Worm (Caenorhabditis elegans) whole organism, L3 larva: ENCODE measurements around the gene tba-8.

Experiments
- R02D3.7 ChIP-seq: fragments of 150-350 bp; optimal IDR thresholded peaks from 2 replicates; lab custom pipeline; 2014; ENCODE audit warnings: missing biosample characterization, missing genetic modification characterization
- ZK546.5 ChIP-seq: sonication (generic microtip); optimal IDR thresholded peaks from 2 replicates; lab custom pipeline; 2017; ENCODE audit warnings: missing biosample characterization, missing genetic modification characterization
- ceh-16 ChIP-seq: sonication (generic microtip); optimal IDR thresholded peaks from 2 replicates; lab custom pipeline; 2017; ENCODE audit warnings: missing biosample characterization, missing genetic modification characterization
- ceh-28 ChIP-seq: fragments of 150-350 bp; optimal IDR thresholded peaks from 2 replicates; lab custom pipeline; 2014; ENCODE audit warnings: missing biosample characterization, missing genetic modification reagents, missing genetic modification characterization
- ceh-82 ChIP-seq: fragments of 150-350 bp; optimal IDR thresholded peaks from 2 replicates; lab custom pipeline; 2014; ENCODE audit warnings: missing biosample characterization, missing genetic modification characterization
- egl-27 ChIP-seq: sonication (generic microtip); optimal IDR thresholded peaks from 4 replicates; lab custom pipeline; 2017; ENCODE audit warnings: missing biosample characterization, missing genetic modification reagents, missing genetic modification characterization
- egl-5 ChIP-seq: fragments of 150-350 bp; optimal IDR thresholded peaks from 2 replicates; lab custom pipeline; 2017; ENCODE audit warnings: missing biosample characterization, missing genetic modification reagents, missing genetic modification characterization, inconsistent platforms
- elt-2 ChIP-seq: sonication (generic microtip); optimal IDR thresholded peaks from 2 replicates; lab custom pipeline; 2016; ENCODE audit warnings: missing genetic modification reagents, mild to moderate bottlenecking, missing genetic modification characterization, missing compliant biosample characterization
- elt-3 ChIP-seq, 3 experiments: fragments of 150-350 bp in 1 of 3; sonication (generic microtip) in 2 of 3; optimal IDR thresholded peaks; 2 replicates in 2 of 3; 4 replicates in 1 of 3; lab custom pipeline; 2014 to 2017; ENCODE audit warnings: missing biosample characterization in 3 of 3, missing genetic modification characterization in 3 of 3
- eor-1 ChIP-seq, 2 experiments: fragments of 150-350 bp; optimal IDR thresholded peaks; 2 replicates each; lab custom pipeline; 2014 to 2018; ENCODE audit warnings: missing biosample characterization in 2 of 2, missing genetic modification characterization in 2 of 2
- fkh-10 ChIP-seq: sonication (generic microtip); optimal IDR thresholded peaks from 2 replicates; lab custom pipeline; 2017; ENCODE audit warnings: missing biosample characterization, missing genetic modification reagents, missing genetic modification characterization
- fkh-2 ChIP-seq: fragments of 150-350 bp; optimal IDR thresholded peaks from 2 replicates; lab custom pipeline; 2014; ENCODE audit warnings: missing biosample characterization, missing genetic modification reagents, missing genetic modification characterization
- fos-1 ChIP-seq: fragments of 150-350 bp; optimal IDR thresholded peaks from 2 replicates; lab custom pipeline; 2014; ENCODE audit warnings: missing biosample characterization, missing genetic modification characterization
- hmg-11 ChIP-seq: sonication (generic microtip); optimal IDR thresholded peaks from 2 replicates; lab custom pipeline; 2016; ENCODE audit warnings: missing genetic modification characterization, missing compliant biosample characterization
- jun-1 ChIP-seq: fragments of 150-350 bp; optimal IDR thresholded peaks from 2 replicates; lab custom pipeline; 2014; ENCODE audit warnings: missing biosample characterization, missing genetic modification reagents, missing genetic modification characterization
- lin-15B ChIP-seq: fragments of 150-350 bp; optimal IDR thresholded peaks from 2 replicates; lab custom pipeline; 2014; ENCODE audit warnings: missing biosample characterization, missing genetic modification characterization
- lin-39 ChIP-seq: fragments of 150-350 bp; optimal IDR thresholded peaks from 2 replicates; lab custom pipeline; 2018; ENCODE audit warnings: missing biosample characterization, missing genetic modification reagents, missing genetic modification characterization
- lsy-12 ChIP-seq: sonication (generic microtip); optimal IDR thresholded peaks from 2 replicates; lab custom pipeline; 2016; ENCODE audit warnings: mild to moderate bottlenecking, missing genetic modification characterization, missing compliant biosample characterization
- mdl-1 ChIP-seq: fragments of 150-350 bp; optimal IDR thresholded peaks from 2 replicates; lab custom pipeline; 2014; ENCODE audit warnings: missing biosample characterization, missing genetic modification characterization
- mml-1 ChIP-seq: fragments of 150-350 bp; sonication (generic microtip); optimal IDR thresholded peaks from 3 replicates; lab custom pipeline; 2014; ENCODE audit warnings: missing biosample characterization, missing genetic modification characterization
- nfya-1 ChIP-seq: sonication (generic microtip); optimal IDR thresholded peaks from 2 replicates; lab custom pipeline; 2017; ENCODE audit warnings: missing genetic modification characterization, mild to moderate bottlenecking, missing compliant biosample characterization, antibody characterized with exemption, moderate library complexity; ENCODE audit not compliant: insufficient read depth
- nhr-23 ChIP-seq: fragments of 150-350 bp; optimal IDR thresholded peaks from 2 replicates; lab custom pipeline; 2014; ENCODE audit warnings: missing biosample characterization, missing genetic modification reagents, missing genetic modification characterization
- nhr-237 ChIP-seq: fragments of 150-350 bp; optimal IDR thresholded peaks from 2 replicates; lab custom pipeline; 2014; ENCODE audit warnings: missing biosample characterization, missing genetic modification characterization
- nhr-25 ChIP-seq: sonication (generic microtip); optimal IDR thresholded peaks from 2 replicates; lab custom pipeline; 2017; ENCODE audit warnings: missing biosample characterization, missing genetic modification characterization
- nhr-28 ChIP-seq: fragments of 150-350 bp; optimal IDR thresholded peaks from 2 replicates; lab custom pipeline; 2014; ENCODE audit warnings: missing biosample characterization, missing genetic modification characterization
- nhr-67 ChIP-seq: fragments of 150-350 bp; optimal IDR thresholded peaks from 2 replicates; lab custom pipeline; 2014; ENCODE audit warnings: missing biosample characterization, missing genetic modification characterization
- nhr-77 ChIP-seq: fragments of 150-350 bp; optimal IDR thresholded peaks from 2 replicates; lab custom pipeline; 2014; ENCODE audit warnings: missing biosample characterization, missing genetic modification characterization
- pha-4 ChIP-seq: fragments of 150-350 bp; optimal IDR thresholded peaks from 2 replicates; lab custom pipeline; 2014; ENCODE audit warnings: missing biosample characterization, missing genetic modification reagents, missing genetic modification characterization
- pqm-1 ChIP-seq: fragments of 150-350 bp; optimal IDR thresholded peaks from 2 replicates; lab custom pipeline; 2017; ENCODE audit warnings: missing biosample characterization, missing genetic modification characterization, inconsistent platforms
- skn-1 ChIP-seq: fragments of 150-350 bp; optimal IDR thresholded peaks from 2 replicates; lab custom pipeline; 2014; ENCODE audit warnings: missing biosample characterization, missing genetic modification characterization
- snpc-4 ChIP-seq: fragments of 150-350 bp; optimal IDR thresholded peaks from 2 replicates; lab custom pipeline; 2014; ENCODE audit warnings: missing biosample characterization, missing genetic modification characterization
- unc-39 ChIP-seq: sonication (generic microtip); optimal IDR thresholded peaks from 4 replicates; lab custom pipeline; 2017; ENCODE audit warnings: missing biosample characterization, missing genetic modification characterization
- unc-62 ChIP-seq: fragments of 150-350 bp; sonication (generic microtip); optimal IDR thresholded peaks from 4 replicates; lab custom pipeline; 2014; ENCODE audit warnings: missing biosample characterization, missing genetic modification reagents, missing genetic modification characterization
- zag-1 ChIP-seq: fragments of 150-350 bp; optimal IDR thresholded peaks from 2 replicates; lab custom pipeline; 2014; ENCODE audit warnings: missing biosample characterization, missing genetic modification characterization
- ztf-11 ChIP-seq: fragments of 150-350 bp; optimal IDR thresholded peaks from 2 replicates; lab custom pipeline; 2014; ENCODE audit warnings: missing biosample characterization, missing genetic modification characterization
- ztf-4 ChIP-seq: fragments of 150-350 bp; optimal IDR thresholded peaks from 2 replicates; lab custom pipeline; 2014; ENCODE audit warnings: missing biosample characterization, missing genetic modification characterization

The tba-8 gene

DNA sequence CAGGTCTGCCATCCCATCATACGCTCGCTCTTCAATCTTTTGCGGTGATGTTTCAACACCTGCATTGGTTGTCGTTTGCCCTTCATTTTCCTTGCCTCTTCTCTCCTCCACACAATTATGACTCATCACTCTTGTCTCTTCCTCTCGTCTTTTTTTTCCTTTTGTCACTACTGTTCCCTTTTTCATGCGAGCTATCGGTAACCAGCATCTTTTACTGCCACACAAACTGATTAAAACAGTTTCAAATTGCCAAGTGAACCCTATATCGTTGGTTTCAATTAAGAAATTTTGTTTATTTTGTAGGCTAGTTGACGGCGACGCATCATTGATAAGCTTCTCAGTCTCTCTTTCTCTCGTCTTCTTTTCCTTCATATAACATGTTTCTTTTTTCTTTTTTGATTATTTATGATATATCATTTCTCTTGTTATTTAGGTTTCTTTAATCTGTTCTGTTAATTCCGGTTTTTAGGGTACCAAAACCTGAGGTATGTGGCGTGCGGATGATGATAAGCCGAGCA lies 11.9 kb downstream of the tba-8 start, which contains the start of gene ZK899.1:
TSS of gene ZK899.1 (plus strand) at position 468 of the 518 bp plus-strand sequence.
- TF ChIP-seq lin-39 (tag; lab: Kevin White, UChicago) (no peak), fos-1 (tag; lab: Kevin White, UChicago) (peak; percentile 51), zag-1 (tag; lab: Kevin White, UChicago) (no peak), pqm-1 (peak; percentile 54), jun-1 (tag; lab: Kevin White, UChicago) (peak; percentile 82), elt-2 (peak; percentile 91)

DNA sequence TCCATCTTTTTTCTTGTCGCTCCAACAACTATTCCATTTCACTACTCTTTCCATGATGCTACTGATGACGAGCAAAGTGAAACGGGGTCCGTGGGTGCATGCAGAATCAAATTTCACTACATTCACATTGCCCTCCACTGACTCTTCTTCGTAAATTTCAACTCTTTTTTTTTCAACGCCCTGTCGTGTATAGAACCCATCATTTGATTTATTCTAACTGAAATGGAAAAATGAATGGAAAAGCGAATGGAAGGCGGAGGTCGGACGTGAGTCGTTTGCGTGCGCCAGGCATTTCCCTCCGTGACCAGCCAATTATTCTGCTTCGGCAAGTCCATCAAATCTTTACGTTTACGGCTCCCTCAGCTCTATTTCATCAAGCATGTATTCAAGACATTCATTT lies 14.3 kb downstream of the tba-8 start:
- TF ChIP-seq fkh-10 (GFP tag; lab: Kevin White, UChicago) (peak; percentile 4), ZK546.5 (tag; lab: Kevin White, UChicago) (no peak), eor-1 (tag; optimal IDR thresholded peaks at IDR 0.05; lab: Kevin White, UChicago) (no peak)

- no peak for TF ChIP-seq ceh-16 (tag; lab: Kevin White, UChicago)
- peak; percentile 73 for TF ChIP-seq lin-39 (tag; lab: Kevin White, UChicago)
- TF ChIP-seq unc-62 (GFP tag; lab: Kevin White, UChicago) = no peak
- peak; percentile 84 for TF ChIP-seq nhr-25 (tag; lab: Kevin White, UChicago)
- TF ChIP-seq snpc-4 (tag; lab: Kevin White, UChicago) = peak; percentile 30
- peak; percentile 77 for TF ChIP-seq nhr-23 (tag; lab: Kevin White, UChicago)
- peak; percentile 18 for TF ChIP-seq lin-15B
- TF ChIP-seq nhr-67 (tag; lab: Kevin White, UChicago) = no peak
- TF ChIP-seq skn-1 (tag; lab: Kevin White, UChicago) = peak; percentile 45
- TF ChIP-seq pqm-1 = peak; percentile 74
- peak; percentile 70 for TF ChIP-seq R02D3.7
- TF ChIP-seq jun-1 (tag; lab: Kevin White, UChicago) = peak; percentile 50
- peak; percentile 33 for TF ChIP-seq fos-1 (tag; lab: Kevin White, UChicago)
- TF ChIP-seq egl-27 = peak; percentile 21
- peak; percentile 77 for TF ChIP-seq nfya-1 (tag; lab: Kevin White, UChicago)
- no peak for TF ChIP-seq elt-3 (tag; optimal IDR thresholded peaks at IDR 0.05; lab: Kevin White, UChicago)
- TF ChIP-seq hmg-11 (tag; lab: Kevin White, UChicago) = peak; percentile 77
- TF ChIP-seq pha-4 (tag; lab: Kevin White, UChicago) = peak; percentile 83
- peak; percentile 67 for TF ChIP-seq egl-5
- TF ChIP-seq fkh-2 (tag; lab: Kevin White, UChicago) = peak; percentile 1
- TF ChIP-seq elt-2 = peak; percentile 59
Measured at ce11 chrX:9441512-9441911, 16.6 kb downstream of the tba-8 start, which contains the start of gene memb-1. Gene memb-1 (minus strand): TSS chrX:9441571.

ce11 chrX:9436843-9437312 lies 21.3 kb downstream of the tba-8 start, which contains the start of gene tbb-4:
Gene tbb-4 (minus strand): TSS chrX:9436893.
- TF ChIP-seq unc-39 (tag; lab: Kevin White, UChicago) (no peak), unc-62 (GFP tag; lab: Kevin White, UChicago) (no peak), nhr-237 (no peak), nhr-77 (no peak), ztf-4 (tag; lab: Kevin White, UChicago) (no peak), mdl-1 (tag; lab: Kevin White, UChicago) (no peak), jun-1 (tag; lab: Kevin White, UChicago) (no peak), lsy-12 (tag; lab: Kevin White, UChicago) (no peak), nfya-1 (tag; lab: Kevin White, UChicago) (no peak), eor-1 (tag; optimal IDR thresholded peaks at IDR 0.05; lab: Kevin White, UChicago) (no peak), mml-1 (tag; lab: Kevin White, UChicago) (no peak), snpc-4 (tag; lab: Kevin White, UChicago) (no peak), elt-3 (tag; optimal IDR thresholded peaks at IDR 0.05; lab: Kevin White, UChicago) (no peak), nhr-28 (tag; lab: Kevin White, UChicago) (no peak), ceh-28 (tag; lab: Kevin White, UChicago) (no peak), R02D3.7 (no peak), ceh-82 (no peak), egl-5 (no peak), nhr-23 (tag; lab: Kevin White, UChicago) (no peak), ztf-11 (no peak)
